Fruit fly (Drosophila melanogaster) S2 (cell line): ENCODE results near the gene CG13124.
A peak's percentile ranks its signal among the peaks of the same experiment; 100 is the strongest.

Experiments used
- CG8478 ChIP-seq: fragments of >200 bp; optimal IDR thresholded peaks from 2 replicates; lab custom pipeline; 2018
- CTCF ChIP-seq, 2 experiments: fragments of >200 bp; optimal IDR thresholded peaks; 2 replicates each; lab custom pipeline; 2018

CG13124 gene

DNA sequence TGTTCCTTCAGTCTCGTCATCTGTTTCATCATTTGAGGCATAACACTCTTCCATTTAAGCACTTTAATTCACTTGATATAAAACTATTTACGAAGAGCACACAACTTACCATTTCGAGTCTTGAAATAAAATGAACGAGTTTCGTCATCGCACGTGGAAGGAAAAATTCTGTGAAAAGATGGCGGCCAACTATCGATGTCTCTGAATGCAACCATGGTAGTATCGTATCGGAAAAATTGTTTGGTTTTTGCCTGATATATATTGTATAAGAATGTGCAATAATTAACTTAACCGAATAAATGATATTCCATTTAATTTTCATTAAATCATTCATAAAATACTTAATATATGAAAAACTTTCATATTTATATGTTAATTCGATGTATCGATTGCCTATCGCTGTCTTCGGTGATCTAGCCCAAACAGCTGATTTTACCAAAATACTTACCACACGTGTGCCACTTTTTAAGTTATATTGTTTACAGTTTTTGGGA lies 13.5 kb downstream of the CG13124 start, which contains the start of gene Bka:
Gene Bka, plus strand, starts transcription at position 417 of the 494 bp plus-strand sequence.
- TF ChIP-seq CTCF (optimal IDR thresholded peaks at IDR 0.05; lab: Kevin White, UChicago) (no peak), CG8478 (no peak)

DNA sequence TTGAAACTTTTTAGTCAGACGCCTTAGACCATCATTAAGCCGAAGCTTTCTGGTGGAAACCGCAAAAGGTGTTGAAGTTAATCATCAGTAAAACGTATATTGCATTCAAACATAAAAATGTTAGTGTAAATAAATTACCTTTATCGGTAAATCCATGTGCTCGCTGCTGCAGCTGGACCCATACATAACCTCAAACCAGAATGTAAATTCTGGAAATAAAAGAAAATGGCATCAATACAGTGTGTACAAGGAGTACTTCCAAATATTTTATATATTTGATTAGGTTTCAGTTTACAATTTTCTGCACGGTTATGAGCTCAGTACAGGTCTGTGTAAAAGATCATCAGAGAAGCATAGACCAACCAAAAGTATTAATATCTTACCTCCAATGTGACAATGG lies 14.2 kb downstream of the CG13124 start:
- TF ChIP-seq CG8478 (no peak), CTCF (optimal IDR thresholded peaks at IDR 0.05; lab: Kevin White, UChicago) (no peak)

DNA sequence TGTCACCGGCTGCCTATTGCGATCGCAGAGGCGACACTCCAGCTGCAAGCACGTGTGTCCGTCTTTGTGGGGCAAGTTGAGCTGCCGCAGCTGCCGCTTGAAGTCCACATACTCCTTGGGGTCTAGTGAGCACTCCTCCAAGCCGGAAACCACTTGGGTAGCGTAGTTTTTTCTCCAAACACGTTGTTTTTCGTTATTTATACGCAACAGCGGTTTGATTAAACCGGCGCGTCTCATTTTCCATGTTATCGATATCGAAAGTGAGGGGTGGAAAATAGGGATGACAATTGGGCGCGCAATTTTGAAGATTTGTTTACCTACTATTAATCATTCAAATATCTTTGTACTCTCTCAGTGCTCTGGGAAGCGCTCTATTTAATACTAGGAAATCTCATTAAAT lies 15.2 kb downstream of the CG13124 start, which contains the start of gene mtDNA-helicase:
Gene mtDNA-helicase, minus strand, starts transcription at position 264 of the 400 bp plus-strand sequence.
- TF ChIP-seq CTCF (optimal IDR thresholded peaks at IDR 0.05; lab: Kevin White, UChicago), result no peak

DNA sequence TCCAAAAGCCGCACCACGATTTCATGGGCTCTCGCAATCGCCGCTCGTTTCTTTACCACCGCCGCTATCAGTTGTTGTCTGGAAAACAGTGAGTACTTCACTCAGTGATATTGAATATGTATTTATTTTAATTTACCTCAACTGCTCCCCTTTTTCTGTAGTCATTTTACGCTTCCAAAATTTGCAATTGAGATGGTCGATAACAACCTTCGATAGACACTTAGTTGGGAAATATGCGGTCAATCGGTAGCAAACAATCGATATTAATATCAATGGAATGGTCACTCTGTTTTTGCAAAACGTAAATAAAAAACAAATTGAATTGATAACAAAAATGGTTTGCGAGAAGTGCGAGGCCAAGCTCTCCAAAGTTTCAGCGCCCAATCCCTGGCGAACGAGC lies 17.9 kb downstream of the CG13124 start, which contains the start of the genes CG34183 and CG4537:
Gene CG34183, minus strand, starts transcription at position 197 of the 400 bp plus-strand sequence.
Gene CG4537, plus strand, starts transcription at position 310 of the 400 bp plus-strand sequence.
- TF ChIP-seq CTCF (optimal IDR thresholded peaks at IDR 0.05; lab: Kevin White, UChicago) (no peak), CG8478 (no peak)

DNA sequence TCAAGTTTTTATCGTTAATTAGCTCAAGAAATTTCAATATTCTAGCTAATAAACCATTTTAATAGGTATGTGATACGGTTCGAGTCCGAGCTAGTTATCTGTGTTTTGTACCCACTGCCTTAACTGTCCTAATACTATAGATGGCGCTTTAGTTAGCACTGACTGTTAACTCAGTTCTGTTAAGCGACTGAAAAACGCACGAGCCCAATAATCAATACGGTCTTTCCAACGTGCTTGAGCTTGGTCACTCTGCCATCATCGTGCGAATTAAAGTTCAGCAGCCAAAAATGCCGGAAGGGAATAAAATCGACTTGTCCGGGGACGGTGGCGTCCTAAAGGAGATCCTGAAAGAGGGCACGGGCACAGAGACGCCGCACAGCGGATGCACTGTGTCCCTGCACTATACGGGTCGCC lies 20.6 kb downstream of the CG13124 start, which contains the start of gene Fkbp59:
Gene Fkbp59, plus strand, starts transcription at position 150 of the 414 bp plus-strand sequence.
- TF ChIP-seq CTCF (optimal IDR thresholded peaks at IDR 0.05; lab: Kevin White, UChicago) (peak; percentile 95 to 96), CG8478 (no peak)

DNA sequence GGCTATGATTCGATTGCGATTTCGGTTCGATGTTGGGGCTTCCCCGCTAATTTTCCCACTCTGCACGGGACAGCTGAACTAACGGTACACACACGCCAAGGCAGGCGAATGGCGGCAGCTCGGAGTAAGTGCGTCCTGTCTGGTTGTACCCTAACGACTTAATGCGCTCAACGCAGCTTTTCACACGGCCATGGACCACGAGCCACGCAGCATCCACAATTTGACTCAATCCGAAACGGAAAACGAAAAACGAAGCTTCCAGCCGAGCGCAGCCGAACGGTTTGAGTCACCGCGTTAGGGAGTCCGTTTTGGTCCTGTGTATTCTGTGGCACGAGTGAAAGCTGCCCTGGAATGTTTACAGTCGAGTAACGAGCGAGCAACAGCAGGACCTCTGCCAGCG lies 22.3 kb downstream of the CG13124 start, which contains the start of gene nAChRalpha6:
Gene nAChRalpha6, minus strand, starts transcription at position 165 of the 400 bp plus-strand sequence.
- TF ChIP-seq CG8478 (no peak), CTCF (optimal IDR thresholded peaks at IDR 0.05; lab: Kevin White, UChicago) (no peak)

DNA sequence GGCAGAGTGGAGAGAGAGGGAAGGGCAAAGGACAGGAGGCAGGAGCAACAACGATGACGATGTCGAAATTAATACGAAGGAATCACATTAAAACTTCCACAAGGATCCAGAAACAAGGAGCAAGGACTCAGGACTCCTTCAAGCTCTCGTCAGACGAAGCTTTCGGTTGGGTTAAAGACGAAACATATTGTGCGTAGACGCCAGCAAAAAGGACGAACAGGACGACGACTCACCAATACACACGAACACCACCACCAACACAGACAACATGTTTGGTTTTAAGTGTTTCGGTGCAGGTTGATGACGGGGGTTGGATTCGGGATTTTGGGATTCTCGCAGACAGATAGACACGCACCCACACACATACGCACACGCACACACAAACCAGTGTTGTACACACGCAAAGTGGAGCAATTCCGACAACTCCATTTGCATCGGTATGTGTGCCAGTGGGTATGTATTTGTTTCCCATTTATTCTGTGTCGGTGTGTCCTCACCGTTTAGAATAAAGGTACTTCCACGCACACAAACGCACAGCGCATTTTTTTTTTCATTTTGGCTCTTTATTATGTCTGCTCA lies 26.0 kb downstream of the CG13124 start:
- TF ChIP-seq CG8478 (no peak), CTCF (optimal IDR thresholded peaks at IDR 0.05; lab: Kevin White, UChicago) (no peak)

DNA sequence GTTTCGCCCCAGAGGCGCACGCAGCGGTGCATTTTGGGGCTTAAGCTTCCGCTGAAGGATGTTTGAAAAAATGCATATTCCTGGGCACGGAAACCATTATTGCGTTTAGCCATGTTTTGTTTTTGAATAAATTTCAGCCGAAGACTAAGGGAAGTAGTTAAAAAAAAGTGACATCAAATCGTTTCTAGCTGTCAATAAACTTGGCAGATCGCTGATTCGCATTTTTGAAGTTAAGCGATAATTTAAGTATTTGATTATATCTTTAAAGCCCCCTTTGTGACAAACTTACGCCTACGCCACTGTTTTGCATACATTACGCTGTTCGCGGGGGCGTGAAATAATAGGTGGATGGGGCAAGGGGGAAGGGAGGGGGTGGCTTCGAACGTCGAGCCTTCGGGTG lies 44.1 kb downstream of the CG13124 start:
- TF ChIP-seq CG8478 (no peak), CTCF (optimal IDR thresholded peaks at IDR 0.05; lab: Kevin White, UChicago) (no peak)

DNA sequence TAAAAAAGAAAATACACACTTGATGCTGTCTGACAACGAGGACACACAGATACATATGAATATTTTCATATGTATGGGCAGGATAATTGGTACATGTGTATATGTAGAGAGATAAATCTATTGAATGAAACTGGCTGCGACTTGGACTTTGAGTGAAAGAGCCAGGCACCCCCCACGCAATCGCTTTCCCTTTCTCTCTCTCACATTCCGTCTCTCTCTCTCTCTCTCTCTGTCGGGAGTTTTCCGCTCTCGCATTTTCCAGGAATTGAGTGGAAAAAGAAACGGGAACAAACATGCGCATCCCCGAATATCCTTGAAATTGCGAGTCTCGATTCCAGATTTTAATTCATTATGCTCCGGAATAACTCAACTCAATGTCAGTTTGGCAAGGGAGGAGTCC lies 45.0 kb downstream of the CG13124 start:
- TF ChIP-seq CG8478 (no peak), CTCF (optimal IDR thresholded peaks at IDR 0.05; lab: Kevin White, UChicago) (no peak)

DNA sequence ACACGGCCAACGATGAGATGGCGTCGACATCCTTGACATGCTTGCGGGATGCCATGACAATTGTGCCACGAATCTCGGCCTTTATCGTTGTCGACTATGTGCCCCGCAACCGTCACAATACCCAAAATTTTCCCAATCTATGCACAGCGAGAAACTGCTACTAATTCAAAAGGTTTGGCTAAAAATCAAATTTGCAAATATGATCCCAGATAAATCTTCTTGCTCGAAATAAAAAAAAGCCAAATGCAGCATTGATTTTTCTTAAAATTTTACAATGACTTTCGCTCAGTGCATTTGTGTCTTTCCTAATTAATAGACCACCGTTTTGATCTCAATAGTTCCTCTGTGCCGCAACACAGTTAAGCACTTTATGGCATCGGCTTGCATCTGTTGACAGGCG lies 45.5 kb downstream of the CG13124 start:
- TF ChIP-seq CG8478 (no peak), CTCF (optimal IDR thresholded peaks at IDR 0.05; lab: Kevin White, UChicago) (no peak)
